Worm (Caenorhabditis elegans) whole organism, L3 larva: ENCODE results near the gene C05G5.1.

Source experiments
- elt-2 ChIP-seq: sonication (generic microtip); optimal IDR thresholded peaks from 2 replicates; lab custom pipeline; 2016; ENCODE audit warnings: missing genetic modification reagents, mild to moderate bottlenecking, missing genetic modification characterization, missing compliant biosample characterization
- fkh-10 ChIP-seq: sonication (generic microtip); optimal IDR thresholded peaks from 2 replicates; lab custom pipeline; 2017; ENCODE audit warnings: missing biosample characterization, missing genetic modification reagents, missing genetic modification characterization
- nhr-12 ChIP-seq: fragments of 150-350 bp; optimal IDR thresholded peaks from 2 replicates; lab custom pipeline; 2014; ENCODE audit warnings: missing biosample characterization, missing genetic modification characterization

ce11 chrX:14695892-14696291, 44.0 kb downstream of the C05G5.1 start:
- no peak for TF ChIP-seq elt-2 (tag; lab: Kevin White, UChicago)
- TF ChIP-seq nhr-12 = no peak
- TF ChIP-seq fkh-10 (GFP tag; lab: Kevin White, UChicago) = no peak
